Fruit fly (Drosophila melanogaster): ENCODE data around the gene CG42750.

The CG42750 gene

dm6 chr2L:18184648-18185243, 90.8 kb downstream of the CG42750 start, which contains the start of gene Ptp36E (continued):
- TF ChIP-seq Kr (GFP tag; optimal IDR thresholded peaks at IDR 0.05) (no peak), CG4360 (GFP tag; IDR thresholded peaks at IDR 0.05) (no peak), CG4617 (GFP tag; optimal IDR thresholded peaks at IDR 0.05; ENCODE audit: borderline replicate concordance) (peak; percentile 32), jumu (GFP tag; optimal IDR thresholded peaks at IDR 0.05) (peak; percentile 40), NFAT (GFP tag; IDR thresholded peaks at IDR 0.05) (peak; percentile 43; the same call in 1 of the 2 replicates), dpn (GFP tag; optimal IDR thresholded peaks at IDR 0.05) (peak in 1 of 2 experiments; percentile 83), lilli (GFP tag; optimal IDR thresholded peaks at IDR 0.05) (peak; percentile 42), CG13123 (GFP tag; optimal IDR thresholded peaks at IDR 0.05) (no peak), hth (optimal IDR thresholded peaks at IDR 0.05) (no peak), ato (GFP tag; IDR thresholded peaks at IDR 0.05; ENCODE audit: partially characterized antibody) (no peak), insv (GFP tag; optimal IDR thresholded peaks at IDR 0.05) (no peak), H2.0 (GFP tag; IDR thresholded peaks at IDR 0.05) (peak; percentile 50; the same call in 1 of the 2 replicates), tin (GFP tag; optimal IDR thresholded peaks at IDR 0.05) (peak; percentile 56), CG15514 (GFP tag; optimal IDR thresholded peaks at IDR 0.05) (peak; percentile 69), zen2 (GFP tag; IDR thresholded peaks at IDR 0.05; ENCODE audit: partially characterized antibody) (no peak), Dek (tag; optimal IDR thresholded peaks at IDR 0.05) (peak; percentile 84), CG33557 (GFP tag; optimal IDR thresholded peaks at IDR 0.05) (no peak), kay (GFP tag; optimal IDR thresholded peaks at IDR 0.05) (no peak), HmgD (GFP tag; optimal IDR thresholded peaks at IDR 0.05) (no peak), Dad (GFP tag; optimal IDR thresholded peaks at IDR 0.05) (no peak), Drgx (GFP tag; IDR thresholded peaks at IDR 0.05) (peak; percentile 85), ap (GFP tag; IDR thresholded peaks at IDR 0.05) (peak; percentile 55), kah (GFP tag; optimal IDR thresholded peaks at IDR 0.05) (peak; percentile 69), tx (GFP tag; optimal IDR thresholded peaks at IDR 0.05) (peak; percentile 21), CG14050 (GFP tag; IDR thresholded peaks at IDR 0.05) (peak; percentile 50), CG4707 (GFP tag; optimal IDR thresholded peaks at IDR 0.05) (no peak), B-H2 (GFP tag; optimal IDR thresholded peaks at IDR 0.05) (no peak), Optix (GFP tag; IDR thresholded peaks at IDR 0.05) (no peak), CG11723 (GFP tag; optimal IDR thresholded peaks at IDR 0.05) (peak; percentile 36), tll (GFP tag; optimal IDR thresholded peaks at IDR 0.05) (no peak), CG6854 (GFP tag; optimal IDR thresholded peaks at IDR 0.05) (peak; percentile 83), mirr (GFP tag; optimal IDR thresholded peaks at IDR 0.05) (no peak), bsh (GFP tag; optimal IDR thresholded peaks at IDR 0.05) (no peak), CG12071 (GFP tag; optimal IDR thresholded peaks at IDR 0.05) (peak; percentile 35), CG13287 (GFP tag; IDR thresholded peaks at IDR 0.05; ENCODE audit: partially characterized antibody) (no peak), HLH4C (GFP tag; IDR thresholded peaks at IDR 0.05; ENCODE audit: partially characterized antibody) (no peak), HLH3B (GFP tag; IDR thresholded peaks at IDR 0.05) (peak; percentile 73; the same call in 1 of the 2 replicates), Sry-β (GFP tag; optimal IDR thresholded peaks at IDR 0.05) (no peak), chn (GFP tag; optimal IDR thresholded peaks at IDR 0.05) (no peak), pfk (GFP tag; optimal IDR thresholded peaks at IDR 0.05) (no peak), ken (GFP tag; IDR thresholded peaks at IDR 0.05) (no peak), gt (GFP tag; IDR thresholded peaks at IDR 0.05) (0 out of 2 replicates have a peak, but pooled peaks have one; percentile 38), Nf-YC (tag; optimal IDR thresholded peaks at IDR 0.05) (peak; percentile 78), CG6813 (GFP tag; optimal IDR thresholded peaks at IDR 0.05) (peak; percentile 85), nmo (GFP tag; optimal IDR thresholded peaks at IDR 0.05) (peak; percentile 77), CG32532 (GFP tag; IDR thresholded peaks at IDR 0.05) (peak; percentile 86), gsb (GFP tag; IDR thresholded peaks at IDR 0.05) (peak; percentile 67), zen (tag; optimal IDR thresholded peaks at IDR 0.05) (no peak), CG15696 (tag; optimal IDR thresholded peaks at IDR 0.05) (peak; percentile 31), CG8089 (GFP tag; optimal IDR thresholded peaks at IDR 0.05) (peak; percentile 1)

All from whole organism, embryonic.